Worm (Caenorhabditis elegans) whole organism, late embryonic: ENCODE measurements around the gene Y17G9A.2.

ENCODE experiments used
- ceh-22 ChIP-seq: sonication (generic microtip); optimal IDR thresholded peaks from 2 replicates; lab custom pipeline; 2017; ENCODE audit warnings: missing biosample characterization, missing genetic modification characterization
- dmd-4 ChIP-seq: sonication (generic microtip); optimal IDR thresholded peaks from 2 replicates; lab custom pipeline; 2016; ENCODE audit warnings: borderline replicate concordance, missing genetic modification characterization, missing compliant biosample characterization
- fax-1 ChIP-seq: sonication (generic microtip); optimal IDR thresholded peaks from 2 replicates; lab custom pipeline; 2016; ENCODE audit warnings: missing genotype, missing genetic modification characterization, missing compliant biosample characterization
- pqm-1 ChIP-seq: sonication (generic microtip); optimal IDR thresholded peaks from 2 replicates; lab custom pipeline; 2016; ENCODE audit warnings: missing genetic modification characterization, missing compliant biosample characterization
- syd-9 ChIP-seq: sonication (generic microtip); optimal IDR thresholded peaks from 2 replicates; lab custom pipeline; 2016; ENCODE audit warnings: mild to moderate bottlenecking, missing genetic modification characterization, moderate library complexity, missing compliant biosample characterization
- ttx-3 ChIP-seq: sonication (generic microtip); optimal IDR thresholded peaks from 2 replicates; lab custom pipeline; 2016; ENCODE audit warnings: missing genetic modification reagents, missing genetic modification characterization, missing compliant biosample characterization
- unc-86 ChIP-seq: sonication (generic microtip); optimal IDR thresholded peaks from 2 replicates; lab custom pipeline; 2016; ENCODE audit warnings: missing genetic modification characterization, missing compliant biosample characterization

DNA sequence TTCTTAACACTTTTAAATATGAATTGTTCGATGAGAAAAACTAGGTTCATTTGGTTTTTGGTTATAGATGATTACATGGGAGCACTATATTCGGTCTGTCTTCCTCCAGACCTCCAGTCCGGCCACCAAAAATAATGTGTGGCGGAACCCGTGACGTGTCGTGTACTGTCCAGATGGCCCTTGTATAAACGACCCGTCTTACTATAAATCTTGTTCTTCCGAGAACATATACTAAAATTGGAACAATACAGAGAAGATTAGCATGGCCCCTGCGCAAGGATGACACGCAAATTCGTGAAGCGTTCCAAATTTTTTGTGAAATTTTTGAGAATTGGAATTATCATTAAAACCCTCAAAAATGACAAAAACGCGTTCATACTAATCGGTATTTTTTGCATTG, 10.5 kb upstream of the Y17G9A.2 start:
- TF ChIP-seq syd-9 (no peak), pqm-1 (no peak), dmd-4 (tag; lab: Kevin White, UChicago) (no peak), unc-86 (tag; lab: Kevin White, UChicago) (no peak), ceh-22 (no peak), ttx-3 (no peak), fax-1 (tag; lab: Kevin White, UChicago) (no peak)
